Fruit fly (Drosophila melanogaster) Kc167 (cell line): Measurements from ENCODE around the gene Vps2.

Source experiments
- psq ChIP-seq: fragments of >200 bp; optimal IDR thresholded peaks from 2 replicates; lab custom pipeline; 2017; ENCODE audit warnings: missing external identifiers
- ttk ChIP-seq: sonication (Bioruptor generic); optimal IDR thresholded peaks from 2 replicates; lab custom pipeline; 2017; ENCODE audit warnings: missing external identifiers

DNA sequence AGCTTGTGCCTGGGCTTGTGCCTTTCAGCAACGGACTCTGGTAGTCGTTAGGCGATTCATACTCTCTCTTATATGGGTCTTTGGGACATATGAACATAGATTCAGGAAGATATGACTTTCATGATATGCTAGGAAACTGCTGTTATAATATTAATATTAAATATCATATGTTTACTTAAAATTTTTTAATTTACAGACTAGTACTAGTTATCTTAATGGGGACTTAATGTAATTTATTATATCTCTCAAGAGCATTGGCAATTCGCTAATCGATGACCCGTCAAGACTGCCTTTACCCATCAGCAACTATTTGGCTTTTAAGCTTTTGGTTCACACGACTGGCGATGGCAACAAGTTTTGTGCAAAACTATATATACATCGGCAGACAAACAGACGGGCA, 33.4 kb upstream of the Vps2 start:
- TF ChIP-seq psq (no peak), ttk (no peak)
